Fruit fly (Drosophila melanogaster) whole organism, embryonic: ENCODE data around the gene na.

ENCODE experiments used
- Atf3 ChIP-seq: fragments of 200-800 bp; sonication (Bioruptor generic); optimal IDR thresholded peaks from 3 replicates; lab custom pipeline; 2016; ENCODE audit warnings: missing biosample characterization, missing genetic modification characterization
- BEAF-32 ChIP-seq: fragments of 200-800 bp; sonication (Bioruptor generic); optimal IDR thresholded peaks from 3 replicates; lab custom pipeline; 2017; ENCODE audit warnings: missing biosample characterization, missing genetic modification characterization, mild to moderate bottlenecking, moderate library complexity, missing genetic modification reagents
- CG10274 ChIP-seq: fragments of 200-800 bp; sonication (Bioruptor generic); optimal IDR thresholded peaks from 3 replicates; lab custom pipeline; 2017; ENCODE audit warnings: missing biosample characterization, mild to moderate bottlenecking, missing genetic modification characterization
- CG10979 ChIP-seq: fragments of 200-800 bp; sonication (Bioruptor generic); optimal IDR thresholded peaks from 2 replicates; lab custom pipeline; 2018; ENCODE audit warnings: missing biosample characterization, mild to moderate bottlenecking, missing genetic modification characterization, moderate library complexity
- CG11085 ChIP-seq: fragments of 200-800 bp; sonication (Bioruptor generic); IDR thresholded peaks from 2 replicates; pipeline ENCODE4 v1.3.6; 2022; ENCODE audit warnings: missing biosample characterization, missing genetic modification characterization
- CG11247 ChIP-seq: fragments of 200-800 bp; sonication (Bioruptor generic); IDR thresholded peaks from 2 replicates; pipeline ENCODE4 v1.3.6; 2022; ENCODE audit warnings: missing biosample characterization, missing genetic modification characterization
- CG11398 ChIP-seq: fragments of 200-800 bp; sonication (Bioruptor generic); optimal IDR thresholded peaks from 2 replicates; lab custom pipeline; 2016; ENCODE audit warnings: missing biosample characterization, missing genetic modification characterization
- CG12744 ChIP-seq: fragments of 200-800 bp; sonication (Bioruptor generic); optimal IDR thresholded peaks from 2 replicates; lab custom pipeline; 2016; ENCODE audit warnings: missing biosample characterization, missing genetic modification characterization
- CG15479 ChIP-seq: fragments of 200-800 bp; sonication (Bioruptor generic); optimal IDR thresholded peaks from 3 replicates; lab custom pipeline; 2019; ENCODE audit warnings: missing biosample characterization, mild to moderate bottlenecking, missing genetic modification characterization, moderate library complexity
- CG31388 ChIP-seq: fragments of 200-800 bp; sonication (Bioruptor generic); optimal IDR thresholded peaks from 2 replicates; lab custom pipeline; 2016; ENCODE audit warnings: missing biosample characterization, missing genetic modification characterization
- CG31441 ChIP-seq: fragments of 200-800 bp; sonication (Bioruptor generic); IDR thresholded peaks from 2 replicates; pipeline ENCODE4 v1.3.6; 2022; ENCODE audit warnings: missing biosample characterization, missing genetic modification characterization
- CG3847 ChIP-seq: fragments of 200-800 bp; sonication (Bioruptor generic); IDR thresholded peaks from 2 replicates; pipeline ENCODE4 v1.3.6; 2022; ENCODE audit warnings: missing biosample characterization, missing genetic modification characterization
- CG4328 ChIP-seq: fragments of 200-800 bp; sonication (Bioruptor generic); optimal IDR thresholded peaks from 3 replicates; lab custom pipeline; 2017; ENCODE audit warnings: missing biosample characterization, missing genetic modification reagents, missing genetic modification characterization
- CG4617 ChIP-seq: fragments of 200-800 bp; sonication (Bioruptor generic); optimal IDR thresholded peaks from 3 replicates; lab custom pipeline; 2016; ENCODE audit warnings: missing biosample characterization, missing genetic modification characterization, borderline replicate concordance
- CG7839 ChIP-seq: fragments of 200-800 bp; sonication (Bioruptor generic); optimal IDR thresholded peaks from 3 replicates; lab custom pipeline; 2018; ENCODE audit warnings: missing biosample characterization, mild to moderate bottlenecking, missing genetic modification characterization, moderate library complexity
- CG8478 ChIP-seq: fragments of >200 bp; optimal IDR thresholded peaks from 2 replicates; lab custom pipeline; 2018
- CG9215 ChIP-seq: fragments of 200-800 bp; sonication (Bioruptor generic); IDR thresholded peaks from 2 replicates; pipeline ENCODE4 v1.3.6; 2022; ENCODE audit warnings: missing biosample characterization, missing genetic modification characterization
- CHES-1-like ChIP-seq: fragments of 200-800 bp; sonication (Bioruptor generic); optimal IDR thresholded peaks from 2 replicates; lab custom pipeline; 2016; ENCODE audit warnings: missing biosample characterization, missing genetic modification characterization
- Dad ChIP-seq: fragments of 200-800 bp; sonication (Bioruptor generic); optimal IDR thresholded peaks from 3 replicates; lab custom pipeline; 2016; ENCODE audit warnings: missing biosample characterization, missing genetic modification characterization
- Dfd ChIP-seq, 2 experiments: fragments of >200 bp; optimal IDR thresholded peaks; 2 replicates each; lab custom pipeline; 2017; ENCODE audit warnings: missing biosample characterization in 2 of 2, missing genetic modification characterization in 2 of 2
- Dll ChIP-seq: fragments of 200-800 bp; sonication (Bioruptor generic); IDR thresholded peaks from 4 replicates; pipeline ENCODE4 v1.3.6; 2022; ENCODE audit warnings: missing biosample characterization, missing genetic modification characterization; ENCODE audit not compliant: partially characterized antibody
- Elba2 ChIP-seq: fragments of 200-800 bp; sonication (Bioruptor generic); optimal IDR thresholded peaks from 3 replicates; lab custom pipeline; 2016; ENCODE audit warnings: missing biosample characterization, missing genetic modification characterization
- HmgD ChIP-seq: fragments of 200-800 bp; sonication (Bioruptor generic); optimal IDR thresholded peaks from 3 replicates; lab custom pipeline; 2016; ENCODE audit warnings: missing biosample characterization, missing genetic modification characterization
- HmgZ ChIP-seq: fragments of 200-800 bp; sonication (Bioruptor generic); optimal IDR thresholded peaks from 2 replicates; lab custom pipeline; 2018; ENCODE audit warnings: missing biosample characterization, mild to moderate bottlenecking, missing genetic modification characterization
- Lim3 ChIP-seq: fragments of 200-800 bp; sonication (Bioruptor generic); IDR thresholded peaks from 2 replicates; pipeline ENCODE4 v1.3.6; 2022; ENCODE audit warnings: missing biosample characterization, missing genetic modification characterization
- MBD-R2 ChIP-seq: fragments of 200-800 bp; sonication (Bioruptor generic); IDR thresholded peaks from 2 replicates; pipeline ENCODE4 v1.3.6; 2022; ENCODE audit warnings: missing biosample characterization, missing genetic modification characterization
- MESR4 ChIP-seq: fragments of 200-800 bp; sonication (Bioruptor generic); optimal IDR thresholded peaks from 2 replicates; lab custom pipeline; 2018; ENCODE audit warnings: missing biosample characterization, mild to moderate bottlenecking, missing genetic modification characterization, moderate library complexity
- Sry-δ ChIP-seq: fragments of 200-800 bp; sonication (Bioruptor generic); optimal IDR thresholded peaks from 2 replicates; lab custom pipeline; 2016; ENCODE audit warnings: missing biosample characterization, missing genetic modification characterization
- Stat92E ChIP-seq, 3 experiments: fragments of >200 bp in 2 of 3; fragments of 200-800 bp in 1 of 3; sonication (Bioruptor generic) in 1 of 3; optimal IDR thresholded peaks; 2 replicates each; lab custom pipeline; 2017 to 2019; ENCODE audit warnings: missing biosample characterization in 3 of 3, missing genetic modification characterization in 3 of 3, mild to moderate bottlenecking in 1 of 3, moderate library complexity in 1 of 3
- Xrp1 ChIP-seq: fragments of 200-800 bp; sonication (Bioruptor generic); IDR thresholded peaks from 2 replicates; pipeline ENCODE4 v1.3.6; 2022; ENCODE audit warnings: missing biosample characterization, missing genetic modification characterization
- YL-1 ChIP-seq: fragments of 200-800 bp; sonication (Bioruptor generic); optimal IDR thresholded peaks from 3 replicates; lab custom pipeline; 2017; ENCODE audit warnings: missing biosample characterization, mild to moderate bottlenecking, missing genetic modification characterization
- ab ChIP-seq: fragments of 200-800 bp; sonication (Bioruptor generic); optimal IDR thresholded peaks from 2 replicates; lab custom pipeline; 2016; ENCODE audit warnings: missing biosample characterization, missing genetic modification characterization
- abd-A ChIP-seq: fragments of 200-800 bp; sonication (Bioruptor generic); optimal IDR thresholded peaks from 3 replicates; lab custom pipeline; 2019; ENCODE audit warnings: missing biosample characterization, mild to moderate bottlenecking, missing genetic modification characterization, moderate library complexity
- bigmax ChIP-seq: fragments of 200-800 bp; sonication (Bioruptor generic); optimal IDR thresholded peaks from 2 replicates; lab custom pipeline; 2018; ENCODE audit warnings: missing biosample characterization, mild to moderate bottlenecking, missing genetic modification characterization
- bowl ChIP-seq: fragments of 200-800 bp; sonication (Bioruptor generic); IDR thresholded peaks from 2 replicates; pipeline ENCODE4 v1.3.6; 2022; ENCODE audit warnings: missing biosample characterization, missing genetic modification characterization
- cato ChIP-seq: fragments of 200-800 bp; sonication (Bioruptor generic); optimal IDR thresholded peaks from 2 replicates; lab custom pipeline; 2016; ENCODE audit warnings: missing biosample characterization, missing genetic modification characterization, borderline replicate concordance
- chn ChIP-seq: fragments of 200-800 bp; sonication (Bioruptor generic); optimal IDR thresholded peaks from 2 replicates; lab custom pipeline; 2016; ENCODE audit warnings: missing biosample characterization, missing genetic modification characterization
- fu2 ChIP-seq: fragments of 200-800 bp; sonication (Bioruptor generic); optimal IDR thresholded peaks from 2 replicates; lab custom pipeline; 2016; ENCODE audit warnings: missing biosample characterization, missing genetic modification characterization
- grau ChIP-seq: fragments of 200-800 bp; optimal IDR thresholded peaks from 3 replicates; lab custom pipeline; 2019; ENCODE audit warnings: missing biosample characterization, mild to moderate bottlenecking, missing genetic modification characterization, moderate library complexity
- jing ChIP-seq: fragments of 200-800 bp; sonication (Bioruptor generic); optimal IDR thresholded peaks from 2 replicates; lab custom pipeline; 2018; ENCODE audit warnings: missing biosample characterization, mild to moderate bottlenecking, missing genetic modification characterization
- mirr ChIP-seq: fragments of 200-800 bp; sonication (Bioruptor generic); optimal IDR thresholded peaks from 3 replicates; lab custom pipeline; 2018; ENCODE audit warnings: missing biosample characterization, mild to moderate bottlenecking, missing genetic modification characterization
- odd ChIP-seq: fragments of 200-800 bp; sonication (Bioruptor generic); optimal IDR thresholded peaks from 2 replicates; lab custom pipeline; 2017; ENCODE audit warnings: missing biosample characterization, mild to moderate bottlenecking, missing genetic modification characterization
- prd ChIP-seq, 3 experiments: fragments of >200 bp in 2 of 3; fragments of 200-800 bp in 1 of 3; sonication (Bioruptor generic) in 1 of 3; optimal IDR thresholded peaks in 2 of 3; IDR thresholded peaks in 1 of 3; 2 replicates in 2 of 3; 3 replicates in 1 of 3; pipeline versions ENCODE4 v1.3.6 to Lab custom; 2017 to 2022; ENCODE audit warnings: missing biosample characterization in 1 of 3, missing genetic modification characterization in 1 of 3
- run ChIP-seq: fragments of 200-800 bp; sonication (Bioruptor generic); optimal IDR thresholded peaks from 3 replicates; lab custom pipeline; 2018; ENCODE audit warnings: missing biosample characterization, mild to moderate bottlenecking, missing genetic modification characterization
- salm ChIP-seq: fragments of 200-800 bp; sonication (Bioruptor generic); optimal IDR thresholded peaks from 2 replicates; lab custom pipeline; 2018; ENCODE audit warnings: missing biosample characterization, mild to moderate bottlenecking, missing genetic modification characterization
- slou ChIP-seq: fragments of 200-800 bp; sonication (Bioruptor generic); optimal IDR thresholded peaks from 3 replicates; lab custom pipeline; 2016; ENCODE audit warnings: missing biosample characterization, missing genetic modification characterization
- tx ChIP-seq: fragments of 200-800 bp; sonication (Bioruptor generic); optimal IDR thresholded peaks from 2 replicates; lab custom pipeline; 2016; ENCODE audit warnings: missing biosample characterization, missing genetic modification characterization

na gene

dm6 chrX:14237873-14238394 lies 28.2 kb upstream of the na start, which contains the start of the genes Fbxl4 and Dus2 (continued):
- TF ChIP-seq bigmax (no peak), Xrp1 (GFP tag; lab: Robert Waterston, UW) (peak; percentile 95), CG12744 (peak; percentile 87), Stat92E (GFP tag; optimal IDR thresholded peaks at IDR 0.05; lab: Kevin White, UChicago) (no peak), bowl (GFP tag; lab: Robert Waterston, UW) (peak; percentile 65), CG15479 (GFP tag; lab: Kevin White, UChicago) (no peak), HmgZ (tag; lab: Kevin White, UChicago) (peak; percentile 93), grau (tag; lab: Kevin White, UChicago) (peak; percentile 90), odd (GFP tag; lab: Kevin White, UChicago) (peak; percentile 72), salm (tag; lab: Kevin White, UChicago) (peak; percentile 69), CG11398 (GFP tag; lab: Kevin White, UChicago) (peak; percentile 77), MBD-R2 (GFP tag; lab: Robert Waterston, UW) (peak; percentile 86), Elba2 (peak; percentile 66), BEAF-32 (GFP tag; lab: Kevin White, UChicago) (peak; percentile 64), CG10979 (tag; lab: Kevin White, UChicago) (peak; percentile 94), ab (GFP tag; lab: Kevin White, UChicago) (peak; percentile 88), Dad (GFP tag; lab: Kevin White, UChicago) (peak; percentile 87), CG31388 (GFP tag; lab: Kevin White, UChicago) (peak; percentile 78), CG11247 (peak; percentile 90), Lim3 (peak; percentile 61; the same call in 1 of the 2 replicates), CG8478 (no peak), HmgD (peak; percentile 67)

dm6 chrX:14242479-14242878 lies 23.7 kb upstream of the na start, which contains the start of gene mRNA-cap:
Gene mRNA-cap, minus strand, starts transcription at chrX:14242822.
- TF ChIP-seq CG10274 (GFP tag; lab: Kevin White, UChicago) (no peak), CHES-1-like (GFP tag; lab: Kevin White, UChicago) (no peak), Sry-δ (peak; percentile 37), MBD-R2 (GFP tag; lab: Robert Waterston, UW) (0 out of 2 replicates have a peak, but pooled peaks have one; percentile 22), Dfd (GFP tag; optimal IDR thresholded peaks at IDR 0.05; lab: Kevin White, UChicago) (peak in 1 of 2 experiments; percentile 81), MESR4 (peak; percentile 96), YL-1 (GFP tag; lab: Kevin White, UChicago) (peak; percentile 36), CG4617 (GFP tag; lab: Kevin White, UChicago) (peak; percentile 73)

DNA sequence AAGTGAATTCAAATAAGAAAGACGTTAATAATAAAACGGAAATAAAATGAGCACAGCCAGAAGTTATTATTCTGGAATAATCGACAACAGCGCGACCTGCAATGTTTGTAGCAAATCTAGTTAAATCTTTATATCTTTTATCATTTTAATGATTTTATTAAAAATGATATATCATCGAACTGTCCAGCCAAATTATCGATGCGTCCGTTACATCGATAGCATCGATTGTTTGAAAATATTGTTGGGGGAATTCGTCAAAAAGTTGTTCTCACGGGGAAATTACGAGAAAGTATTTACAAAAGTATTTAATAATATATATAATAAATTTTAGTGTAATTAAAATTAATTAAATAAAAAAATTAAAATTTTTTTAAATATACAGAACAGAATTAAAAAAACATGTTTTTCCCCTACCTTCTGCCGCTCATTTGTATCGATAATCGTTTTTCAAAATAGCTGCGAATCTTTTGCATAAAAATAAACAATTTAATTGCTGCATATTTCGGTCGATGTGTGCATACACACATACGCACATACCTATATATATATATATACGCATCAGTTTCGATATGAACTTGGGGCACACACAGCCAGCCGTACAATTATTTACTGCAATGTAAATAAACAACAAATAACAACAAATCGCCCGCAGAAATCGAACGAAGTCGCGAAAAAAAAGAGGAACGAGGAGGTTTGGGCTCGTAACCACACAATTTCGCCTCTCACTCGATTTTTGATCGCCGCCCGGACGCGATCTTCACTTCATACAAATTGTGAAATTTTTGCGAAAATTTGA lies 23.0 kb upstream of the na start, which contains the start of gene CG32599:
TSS of gene CG32599 (plus strand) at position 746 of the 796 bp plus-strand sequence.
- TF ChIP-seq abd-A (tag; lab: Kevin White, UChicago) (no peak), tx (GFP tag; lab: Kevin White, UChicago) (no peak), CG9215 (GFP tag; lab: Robert Waterston, UW) (no peak), Atf3 (no peak), CG31441 (GFP tag; lab: Robert Waterston, UW) (peak; percentile 59), slou (GFP tag; lab: Kevin White, UChicago) (no peak), jing (no peak), cato (GFP tag; lab: Kevin White, UChicago) (no peak), run (tag; lab: Kevin White, UChicago) (no peak), Dll (GFP tag; lab: Robert Waterston, UW) (peak; percentile 73; the same call in 3 of the 4 replicates), CG3847 (GFP tag; lab: Robert Waterston, UW) (no peak), CG7839 (tag; lab: Kevin White, UChicago) (peak; percentile 46), chn (GFP tag; lab: Kevin White, UChicago) (no peak), mirr (GFP tag; lab: Kevin White, UChicago) (no peak), prd (optimal IDR thresholded peaks at IDR 0.05; lab: Kevin White, UChicago) (no peak), prd (GFP tag; IDR thresholded peaks at IDR 0.05; lab: Robert Waterston, UW) (peak; percentile 67; the same call in 2 of the 3 replicates), fu2 (GFP tag; lab: Kevin White, UChicago) (no peak), CG11085 (GFP tag; lab: Robert Waterston, UW) (no peak), CG4328 (GFP tag; lab: Kevin White, UChicago) (no peak)
